Fruit fly (Drosophila melanogaster) whole organism, embryonic: Measurements from ENCODE around the gene Ppn.
A peak's percentile ranks its signal among the peaks of the same experiment; 100 is the strongest.

Experiments used
- ATbp ChIP-seq: fragments of 200-800 bp; sonication (Bioruptor generic); optimal IDR thresholded peaks from 2 replicates; lab custom pipeline; 2017; ENCODE audit warnings: missing biosample characterization, mild to moderate bottlenecking, missing genetic modification characterization, missing genetic modification reagents
- CG12071 ChIP-seq: fragments of 200-800 bp; sonication (Bioruptor generic); optimal IDR thresholded peaks from 3 replicates; lab custom pipeline; 2018; ENCODE audit warnings: missing biosample characterization, mild to moderate bottlenecking, missing genetic modification characterization
- CG12155 ChIP-seq: fragments of 200-800 bp; sonication (Bioruptor generic); optimal IDR thresholded peaks from 3 replicates; lab custom pipeline; 2016; ENCODE audit warnings: missing biosample characterization, missing genetic modification characterization
- CG14441 ChIP-seq: fragments of 200-800 bp; sonication (Bioruptor generic); IDR thresholded peaks from 2 replicates; pipeline ENCODE4 v1.3.6; 2022; ENCODE audit warnings: missing biosample characterization, missing genetic modification characterization
- CG31388 ChIP-seq: fragments of 200-800 bp; sonication (Bioruptor generic); optimal IDR thresholded peaks from 2 replicates; lab custom pipeline; 2016; ENCODE audit warnings: missing biosample characterization, missing genetic modification characterization
- CG3163 ChIP-seq: fragments of 200-800 bp; sonication (Bioruptor generic); optimal IDR thresholded peaks from 3 replicates; lab custom pipeline; 2016; ENCODE audit warnings: missing biosample characterization, missing genetic modification characterization
- CG7357 ChIP-seq: fragments of 200-800 bp; sonication (Bioruptor generic); IDR thresholded peaks from 3 replicates; pipeline ENCODE4 v1.3.6; 2022; ENCODE audit warnings: missing biosample characterization, missing genetic modification characterization
- CG8089 ChIP-seq: fragments of 200-800 bp; sonication (Bioruptor generic); optimal IDR thresholded peaks from 3 replicates; lab custom pipeline; 2016; ENCODE audit warnings: missing biosample characterization, missing genetic modification characterization
- CG9437 ChIP-seq: fragments of 200-800 bp; sonication (Bioruptor generic); optimal IDR thresholded peaks from 2 replicates; lab custom pipeline; 2018; ENCODE audit warnings: missing biosample characterization, mild to moderate bottlenecking, missing genetic modification characterization
- CTCF ChIP-seq: fragments of 200-800 bp; sonication (Bioruptor generic); optimal IDR thresholded peaks from 2 replicates; lab custom pipeline; 2017; ENCODE audit warnings: missing biosample characterization, mild to moderate bottlenecking, missing genetic modification characterization, moderate library complexity
- Drgx ChIP-seq: fragments of 200-800 bp; sonication (Bioruptor generic); IDR thresholded peaks from 2 replicates; pipeline ENCODE4 v1.3.6; 2022; ENCODE audit warnings: missing biosample characterization, missing genetic modification characterization
- Eip74EF ChIP-seq, 2 experiments: fragments of 200-800 bp in 1 of 2; fragments of >200 bp in 1 of 2; sonication (Bioruptor generic) in 1 of 2; optimal IDR thresholded peaks; 2 replicates each; lab custom pipeline; 2017 to 2019; ENCODE audit warnings: missing biosample characterization in 2 of 2, missing genetic modification characterization in 2 of 2, mild to moderate bottlenecking in 1 of 2, moderate library complexity in 1 of 2
- Elba2 ChIP-seq: fragments of 200-800 bp; sonication (Bioruptor generic); optimal IDR thresholded peaks from 3 replicates; lab custom pipeline; 2016; ENCODE audit warnings: missing biosample characterization, missing genetic modification characterization
- HLH4C ChIP-seq: fragments of 200-800 bp; sonication (Bioruptor generic); IDR thresholded peaks from 3 replicates; pipeline ENCODE4 v1.3.6; 2022; ENCODE audit warnings: missing biosample characterization, missing genetic modification characterization; ENCODE audit not compliant: partially characterized antibody
- Hsf ChIP-seq: fragments of 200-800 bp; sonication (Bioruptor generic); optimal IDR thresholded peaks from 3 replicates; lab custom pipeline; 2016; ENCODE audit warnings: missing biosample characterization, missing genetic modification characterization
- Lim3 ChIP-seq: fragments of 200-800 bp; sonication (Bioruptor generic); IDR thresholded peaks from 2 replicates; pipeline ENCODE4 v1.3.6; 2022; ENCODE audit warnings: missing biosample characterization, missing genetic modification characterization
- Med ChIP-seq: fragments of 200-800 bp; sonication (Bioruptor generic); peaks from one replicate; lab custom pipeline; 2016; ENCODE audit warnings: missing biosample characterization, missing genetic modification characterization, mild to moderate bottlenecking, inconsistent platforms, moderate library complexity
- Oaz ChIP-seq: fragments of 200-800 bp; sonication (Bioruptor generic); IDR thresholded peaks from 2 replicates; pipeline ENCODE4 v1.3.6; 2022; ENCODE audit warnings: missing biosample characterization, missing genetic modification characterization
- Six4 ChIP-seq: fragments of 200-800 bp; sonication (Bioruptor generic); optimal IDR thresholded peaks from 2 replicates; lab custom pipeline; 2016; ENCODE audit warnings: missing biosample characterization, missing genetic modification characterization
- Trl ChIP-seq, 3 experiments: fragments of >200 bp in 2 of 3; fragments of 200-800 bp in 1 of 3; sonication (Bioruptor generic) in 1 of 3; optimal IDR thresholded peaks; 2 replicates in 1 of 3; 3 replicates in 2 of 3; lab custom pipeline; 2016 to 2017; ENCODE audit warnings: missing biosample characterization in 1 of 3, missing genetic modification characterization in 1 of 3
- aop ChIP-seq: fragments of 200-800 bp; sonication (Bioruptor generic); IDR thresholded peaks from 2 replicates; pipeline ENCODE4 v1.3.6; 2022; ENCODE audit warnings: missing biosample characterization, missing genetic modification characterization
- bsh ChIP-seq, 2 experiments: fragments of 200-800 bp; sonication (Bioruptor generic); optimal IDR thresholded peaks; 2 replicates each; lab custom pipeline; 2017 to 2018; ENCODE audit warnings: mild to moderate bottlenecking in 2 of 2, missing biosample characterization in 2 of 2, missing genetic modification characterization in 2 of 2, moderate library complexity in 1 of 2
- cad ChIP-seq: fragments of >200 bp; optimal IDR thresholded peaks from 2 replicates; lab custom pipeline; 2017; ENCODE audit warnings: missing biosample characterization, missing genetic modification characterization
- chinmo ChIP-seq: fragments of 200-800 bp; sonication (Bioruptor generic); IDR thresholded peaks from 4 replicates; pipeline ENCODE4 v1.3.6; 2022; ENCODE audit warnings: missing biosample characterization, missing genetic modification characterization; ENCODE audit not compliant: partially characterized antibody
- cwo ChIP-seq: fragments of 200-800 bp; sonication (Bioruptor generic); optimal IDR thresholded peaks from 3 replicates; lab custom pipeline; 2017; ENCODE audit warnings: missing biosample characterization, missing genetic modification characterization, mild to moderate bottlenecking, moderate library complexity, missing genetic modification reagents
- dmrt99B ChIP-seq: fragments of 200-800 bp; sonication (Bioruptor generic); optimal IDR thresholded peaks from 2 replicates; lab custom pipeline; 2018; ENCODE audit warnings: missing biosample characterization, mild to moderate bottlenecking, missing genetic modification characterization, moderate library complexity
- dysf ChIP-seq: fragments of 200-800 bp; sonication (Bioruptor generic); IDR thresholded peaks from 3 replicates; pipeline ENCODE4 v1.3.6; 2022; ENCODE audit warnings: missing biosample characterization, missing genetic modification characterization
- gsb ChIP-seq: fragments of 200-800 bp; sonication (Bioruptor generic); IDR thresholded peaks from 2 replicates; pipeline ENCODE4 v1.3.6; 2022; ENCODE audit warnings: missing biosample characterization, missing genetic modification characterization
- kay ChIP-seq: fragments of 200-800 bp; sonication (Bioruptor generic); optimal IDR thresholded peaks from 2 replicates; lab custom pipeline; 2016; ENCODE audit warnings: missing biosample characterization, missing genetic modification characterization
- lola ChIP-seq, 3 experiments: fragments of >200 bp in 2 of 3; fragments of 200-800 bp in 1 of 3; sonication (Bioruptor generic) in 1 of 3; optimal IDR thresholded peaks; 2 replicates each; lab custom pipeline; 2017 to 2019; ENCODE audit warnings: missing biosample characterization in 3 of 3, missing genetic modification characterization in 3 of 3, mild to moderate bottlenecking in 1 of 3, moderate library complexity in 1 of 3
- mirr ChIP-seq: fragments of 200-800 bp; sonication (Bioruptor generic); optimal IDR thresholded peaks from 3 replicates; lab custom pipeline; 2018; ENCODE audit warnings: missing biosample characterization, mild to moderate bottlenecking, missing genetic modification characterization
- odd ChIP-seq: fragments of 200-800 bp; sonication (Bioruptor generic); optimal IDR thresholded peaks from 2 replicates; lab custom pipeline; 2017; ENCODE audit warnings: missing biosample characterization, mild to moderate bottlenecking, missing genetic modification characterization
- onecut ChIP-seq: fragments of 200-800 bp; sonication (Bioruptor generic); IDR thresholded peaks from 2 replicates; pipeline ENCODE4 v1.3.6; 2022; ENCODE audit warnings: missing biosample characterization, missing genetic modification characterization
- p53 ChIP-seq: fragments of 200-800 bp; sonication (Bioruptor generic); optimal IDR thresholded peaks from 2 replicates; lab custom pipeline; 2016; ENCODE audit warnings: missing biosample characterization, missing genetic modification characterization
- phol ChIP-seq: fragments of 200-800 bp; sonication (Bioruptor generic); optimal IDR thresholded peaks from 3 replicates; lab custom pipeline; 2018; ENCODE audit warnings: missing biosample characterization, mild to moderate bottlenecking, missing genetic modification characterization, moderate library complexity
- ttk ChIP-seq: fragments of 200-800 bp; sonication (Bioruptor generic); IDR thresholded peaks from 2 replicates; pipeline ENCODE4 v2.1.2; 2022; ENCODE audit warnings: missing biosample characterization, missing genetic modification characterization
- zf30C ChIP-seq: fragments of 200-800 bp; sonication (Bioruptor generic); optimal IDR thresholded peaks from 3 replicates; lab custom pipeline; 2018; ENCODE audit warnings: missing biosample characterization, mild to moderate bottlenecking, missing genetic modification characterization

Ppn gene

dm6 chr3R:28520401-28520800, 19.7 kb downstream of the Ppn start, which contains the start of gene CG31051 (continued):
- TF ChIP-seq bsh (GFP tag; optimal IDR thresholded peaks at IDR 0.05; lab: Kevin White, UChicago): no peak
- no peak for TF ChIP-seq p53 (GFP tag; lab: Kevin White, UChicago)
- TF ChIP-seq CG12155 (GFP tag; lab: Kevin White, UChicago): no peak
- no peak for TF ChIP-seq CG7357 (GFP tag; lab: Robert Waterston, UW)
- TF ChIP-seq CG8089 (GFP tag; lab: Kevin White, UChicago): no peak
- peak; percentile 23 for TF ChIP-seq Med (GFP tag; lab: Kevin White, UChicago)
- no peak for TF ChIP-seq CG9437 (GFP tag; lab: Kevin White, UChicago)
- TF ChIP-seq onecut (GFP tag; lab: Robert Waterston, UW): peak; percentile 99
- TF ChIP-seq phol (tag; lab: Kevin White, UChicago): no peak
- no peak for TF ChIP-seq kay (GFP tag; lab: Kevin White, UChicago)
- TF ChIP-seq, all 482 proteins: peak for 6

- TF ChIP-seq CTCF (no peak), mirr (GFP tag; lab: Kevin White, UChicago) (no peak), ttk (GFP tag; lab: Robert Waterston, UW) (no peak), Drgx (GFP tag; lab: Robert Waterston, UW) (no peak), Eip74EF (GFP tag; optimal IDR thresholded peaks at IDR 0.05; lab: Kevin White, UChicago) (no peak), Hsf (GFP tag; lab: Kevin White, UChicago) (no peak), Lim3 (GFP tag; lab: Robert Waterston, UW) (no peak), cad (no peak), Oaz (GFP tag; lab: Robert Waterston, UW) (no peak), lola (GFP tag; optimal IDR thresholded peaks at IDR 0.05; lab: Kevin White, UChicago) (no peak), CG3163 (GFP tag; lab: Kevin White, UChicago) (no peak), CG31388 (no peak), Trl (optimal IDR thresholded peaks at IDR 0.05; lab: Kevin White, UChicago) (no peak), Trl (GFP tag; optimal IDR thresholded peaks at IDR 0.05; lab: Kevin White, UChicago) (no peak)
- TF ChIP-seq, all 482 proteins: peak for 0
Measured at dm6 chr3R:28486653-28487052, 53.5 kb downstream of the Ppn start, which contains the start of gene Dhc98D. Gene Dhc98D (plus strand): TSS chr3R:28486953.

- TF ChIP-seq odd (GFP tag; lab: Kevin White, UChicago) (no peak), chinmo (GFP tag; lab: Robert Waterston, UW) (no peak), cwo (GFP tag; lab: Kevin White, UChicago) (no peak), ATbp (GFP tag; lab: Kevin White, UChicago) (no peak), zf30C (GFP tag; lab: Kevin White, UChicago) (no peak), dysf (GFP tag; lab: Robert Waterston, UW) (no peak), Elba2 (no peak), Six4 (GFP tag; lab: Kevin White, UChicago) (no peak), dmrt99B (no peak), HLH4C (GFP tag; lab: Robert Waterston, UW) (no peak), gsb (GFP tag; lab: Robert Waterston, UW) (no peak), CG12071 (GFP tag; lab: Kevin White, UChicago) (no peak), aop (no peak), CG14441 (GFP tag; lab: Robert Waterston, UW) (no peak)
- TF ChIP-seq, all 482 proteins: peak for 0
Measured at dm6 chr3R:28484257-28484656, 55.9 kb downstream of the Ppn start, which contains the start of gene CG1894. Gene CG1894 (plus strand): TSS chr3R:28484557.
